Worm (Caenorhabditis elegans): Measurements from ENCODE around the gene ZK643.5.

ZK643.5 gene

DNA sequence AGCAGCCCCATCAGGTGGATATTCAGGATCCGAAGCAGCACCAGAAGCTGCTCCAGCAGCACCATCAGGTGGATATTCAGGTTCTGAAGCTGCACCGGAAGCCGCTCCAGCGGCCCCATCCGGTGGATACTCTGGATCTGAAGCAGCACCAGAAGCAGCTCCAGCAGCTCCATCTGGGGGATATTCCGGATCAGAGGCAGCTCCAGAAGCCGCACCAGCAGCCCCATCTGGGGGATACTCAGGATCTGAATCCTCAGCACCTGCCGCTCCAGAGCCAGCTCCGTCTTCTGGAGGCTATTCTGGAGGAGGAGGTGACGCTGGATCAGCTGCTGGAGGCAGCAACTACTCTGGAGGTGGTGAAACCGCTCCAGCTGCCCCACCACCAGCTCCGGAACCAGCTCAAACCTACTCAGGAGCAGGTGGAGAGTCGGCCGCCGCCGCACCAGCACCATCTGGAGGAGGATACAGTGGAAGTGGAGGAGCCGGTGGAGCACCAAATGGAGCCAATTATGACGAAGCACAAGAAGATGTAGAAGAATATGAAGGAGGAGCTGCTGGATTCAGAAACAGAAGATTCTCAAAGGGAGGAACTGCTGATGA lies 8.8 kb upstream of the ZK643.5 start:
- no peak for TF ChIP-seq ceh-39 (tag; optimal IDR thresholded peaks at IDR 0.05)
- TF ChIP-seq lsy-2 (tag; optimal IDR thresholded peaks at IDR 0.05), result no peak
- no peak for TF ChIP-seq nhr-12 (tag; optimal IDR thresholded peaks at IDR 0.05)
- no peak for TF ChIP-seq mab-5 (tag; optimal IDR thresholded peaks at IDR 0.05)
- TF ChIP-seq ztf-11 (tag; optimal IDR thresholded peaks at IDR 0.05), result no peak
- TF ChIP-seq mls-2 (tag; optimal IDR thresholded peaks at IDR 0.05), result no peak
- TF ChIP-seq ceh-83 (GFP tag; optimal IDR thresholded peaks at IDR 0.05), result no peak
- TF ChIP-seq unc-62 (GFP tag; optimal IDR thresholded peaks at IDR 0.05), result no peak
- TF ChIP-seq zip-8 (tag; optimal IDR thresholded peaks at IDR 0.05), result no peak
- no peak for TF ChIP-seq bed-3 (GFP tag; optimal IDR thresholded peaks at IDR 0.05)
- no peak for TF ChIP-seq ces-1 (GFP tag; optimal IDR thresholded peaks at IDR 0.05)
- TF ChIP-seq nhr-237 (tag; optimal IDR thresholded peaks at IDR 0.05), result no peak
- no peak for TF ChIP-seq snpc-4 (tag; optimal IDR thresholded peaks at IDR 0.05)
- no peak for TF ChIP-seq flh-1 (GFP tag; optimal IDR thresholded peaks at IDR 0.05)
- no peak for TF ChIP-seq ham-2 (GFP tag; optimal IDR thresholded peaks at IDR 0.05)
- no peak for TF ChIP-seq elt-1 (tag; optimal IDR thresholded peaks at IDR 0.05; ENCODE audit: borderline replicate concordance, insufficient read depth)

DNA sequence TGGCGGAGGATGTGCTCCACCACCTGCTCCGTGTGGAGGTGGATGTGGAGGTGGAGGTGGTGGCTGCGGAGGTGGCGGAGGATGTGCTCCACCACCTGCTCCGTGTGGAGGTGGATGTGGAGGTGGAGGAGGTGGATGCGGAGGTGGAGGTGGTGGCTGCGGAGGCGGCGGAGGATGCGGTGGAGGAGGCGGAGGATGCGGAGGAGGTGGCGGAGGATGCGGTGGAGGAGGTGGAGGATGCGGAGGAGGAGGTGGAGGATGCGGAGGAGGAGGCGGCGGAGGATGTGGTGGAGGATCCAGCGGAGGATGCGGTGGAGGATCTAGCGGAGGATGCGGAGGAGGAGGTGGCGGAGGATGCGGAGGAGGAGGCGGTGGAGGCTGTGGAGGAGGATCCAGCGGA lies 6.5 kb upstream of the ZK643.5 start:
- TF ChIP-seq nhr-237 (tag; optimal IDR thresholded peaks at IDR 0.05), result no peak
- TF ChIP-seq sptf-1 (tag; optimal IDR thresholded peaks at IDR 0.05), result peak; percentile 21
- TF ChIP-seq ham-2 (GFP tag; optimal IDR thresholded peaks at IDR 0.05), result no peak
- TF ChIP-seq cnd-1 (tag; optimal IDR thresholded peaks at IDR 0.05), result peak; percentile 40

DNA sequence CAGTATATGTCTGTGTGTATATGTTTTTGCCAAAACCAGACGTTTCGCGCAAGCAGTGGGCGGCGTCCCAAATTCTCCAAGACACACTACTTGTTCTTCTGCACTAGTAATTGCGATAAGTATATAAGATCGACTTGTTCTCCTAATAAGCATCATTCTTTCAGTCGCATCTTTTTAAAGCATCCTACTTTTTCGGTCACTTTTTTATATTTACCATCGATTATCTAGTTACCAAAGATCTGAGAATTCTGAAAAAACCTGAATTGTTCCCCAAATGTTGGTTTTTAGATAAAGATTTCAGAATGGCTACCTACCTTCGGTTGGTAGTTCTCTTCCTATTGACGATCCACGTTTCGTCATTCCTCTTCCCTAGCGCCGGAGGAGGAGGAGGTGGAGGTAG lies 6.0 kb upstream of the ZK643.5 start, which contains the start of gene grl-25:
grl-25 (plus strand) TSS at position 301 of the 400 bp plus-strand sequence.
- TF ChIP-seq hlh-1 (tag; optimal IDR thresholded peaks at IDR 0.05), result no peak
- no peak for TF ChIP-seq nhr-2 (tag; optimal IDR thresholded peaks at IDR 0.05)

DNA sequence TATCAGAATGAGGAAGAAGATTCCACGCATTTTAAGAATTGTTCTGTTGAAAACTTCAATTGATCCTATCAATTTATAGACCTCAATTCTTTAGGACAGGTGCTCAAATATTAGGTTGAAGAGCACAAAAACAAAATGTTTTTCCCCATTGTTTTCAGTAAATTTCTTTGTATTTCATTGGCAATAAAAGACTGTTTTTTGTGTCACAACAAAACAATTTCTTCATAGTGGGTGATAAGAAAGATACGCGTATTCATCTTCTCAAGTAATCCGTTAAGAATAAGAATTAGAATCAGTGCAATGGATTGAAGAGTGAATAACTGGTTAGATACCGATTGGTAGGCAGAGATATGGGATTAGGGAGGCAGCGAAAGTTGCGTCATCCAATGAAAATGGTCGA lies 4.7 kb upstream of the ZK643.5 start, which contains the start of gene ZK643.6:
ZK643.6 (minus strand) TSS at position 101 of the 400 bp plus-strand sequence.
- TF ChIP-seq nhr-2 (tag; optimal IDR thresholded peaks at IDR 0.05) (no peak), elt-3 (tag; optimal IDR thresholded peaks at IDR 0.05) (no peak), ceh-43 (GFP tag; optimal IDR thresholded peaks at IDR 0.05) (no peak), zip-8 (tag; optimal IDR thresholded peaks at IDR 0.05) (peak; percentile 29), nhr-12 (tag; optimal IDR thresholded peaks at IDR 0.05) (no peak), nhr-28 (tag; optimal IDR thresholded peaks at IDR 0.05) (no peak), lin-13 (tag; optimal IDR thresholded peaks at IDR 0.05) (no peak), ztf-11 (tag; optimal IDR thresholded peaks at IDR 0.05) (no peak)

DNA sequence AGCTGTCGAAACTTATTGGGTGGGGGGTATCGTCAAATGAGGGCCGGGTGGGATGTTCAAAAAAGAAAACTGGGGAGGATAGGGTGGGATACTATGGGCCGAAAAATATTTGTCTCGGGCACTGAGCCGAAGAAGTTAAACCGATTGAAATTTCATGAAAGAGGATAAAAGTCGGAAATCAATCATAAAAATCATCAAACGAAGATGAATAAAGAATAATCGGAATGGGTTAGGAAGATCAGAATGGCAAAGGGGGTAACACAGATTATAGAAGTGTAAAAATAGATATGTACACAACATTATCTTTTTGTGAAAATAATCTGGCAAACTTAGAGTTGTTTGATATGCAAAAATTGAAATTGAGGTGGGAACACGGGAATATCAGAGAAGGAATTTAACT lies 460 bp downstream of the ZK643.5 start:
- TF ChIP-seq mls-2 (tag; optimal IDR thresholded peaks at IDR 0.05) (no peak), cnd-1 (tag; optimal IDR thresholded peaks at IDR 0.05) (no peak), drap-1 (GFP tag; optimal IDR thresholded peaks at IDR 0.05) (no peak), mab-5 (tag; optimal IDR thresholded peaks at IDR 0.05) (no peak), nhr-2 (tag; optimal IDR thresholded peaks at IDR 0.05) (no peak), pha-4 (tag; optimal IDR thresholded peaks at IDR 0.05) (no peak), unc-120 (tag; optimal IDR thresholded peaks at IDR 0.05; ENCODE audit: poor library complexity, severe bottlenecking) (no peak), unc-39 (tag; optimal IDR thresholded peaks at IDR 0.05) (no peak), elt-1 (tag; optimal IDR thresholded peaks at IDR 0.05; ENCODE audit: borderline replicate concordance, insufficient read depth) (no peak), unc-62 (GFP tag; optimal IDR thresholded peaks at IDR 0.05) (no peak), mep-1 (tag; optimal IDR thresholded peaks at IDR 0.05) (no peak), ztf-11 (tag; optimal IDR thresholded peaks at IDR 0.05) (no peak), tbx-8 (GFP tag; optimal IDR thresholded peaks at IDR 0.05) (no peak), snpc-4 (tag; optimal IDR thresholded peaks at IDR 0.05) (no peak), lin-32 (GFP tag; optimal IDR thresholded peaks at IDR 0.05) (no peak), lsy-2 (tag; optimal IDR thresholded peaks at IDR 0.05) (no peak), zip-8 (tag; optimal IDR thresholded peaks at IDR 0.05) (no peak)
